Worm (Caenorhabditis elegans): Measurements from ENCODE around the gene ZK1067.4.

DNA sequence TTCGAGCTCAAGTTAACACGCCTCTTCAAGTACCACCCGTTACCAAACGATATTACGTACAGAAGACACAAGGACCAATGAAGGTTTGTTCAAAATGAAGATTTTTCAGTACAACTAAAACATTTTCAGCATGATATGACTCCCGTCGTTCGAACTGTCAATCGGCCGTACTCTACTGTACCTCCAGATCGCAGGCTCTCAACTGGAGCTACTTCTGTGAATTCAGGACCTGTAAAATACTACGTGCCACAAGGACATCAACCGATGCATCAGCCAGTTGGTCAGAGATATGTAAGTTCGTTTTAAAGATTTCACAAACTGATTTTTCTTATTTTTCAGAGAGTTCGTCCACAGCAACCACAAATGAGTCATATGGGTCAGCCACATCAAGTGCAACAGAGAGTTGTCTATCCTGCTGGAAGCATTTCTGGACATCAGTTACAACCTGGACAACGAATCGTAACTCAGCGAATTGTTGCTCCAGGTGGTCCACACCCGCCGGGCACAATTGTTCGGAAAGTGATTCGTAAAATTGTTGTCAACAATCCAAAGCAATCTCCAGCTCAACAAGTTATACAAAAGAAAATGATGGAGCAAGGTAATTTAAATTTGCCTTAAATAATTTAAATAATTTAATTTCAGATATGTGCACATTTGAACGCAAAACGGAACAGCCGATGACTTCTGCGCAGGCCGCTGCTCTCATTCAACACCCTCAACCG, 38.5 kb upstream of the ZK1067.4 start:
- TF ChIP-seq zfh-2 (GFP tag; conservative IDR thresholded peaks at IDR 0.05), result no peak
- no peak for TF ChIP-seq unc-62 (GFP tag; optimal IDR thresholded peaks at IDR 0.05)
- no peak for TF ChIP-seq unc-130 (GFP tag; optimal IDR thresholded peaks at IDR 0.05)
- TF ChIP-seq ama-1 (optimal IDR thresholded peaks at IDR 0.05), result no peak
- no peak for TF ChIP-seq ama-1 (GFP tag; optimal IDR thresholded peaks at IDR 0.05)
- TF ChIP-seq aptf-3 (GFP tag; IDR thresholded peaks at IDR 0.05), result no peak
- TF ChIP-seq F23B12.7 (tag; optimal IDR thresholded peaks at IDR 0.05; ENCODE audit: insufficient read depth), result no peak
- no peak for TF ChIP-seq pha-4 (tag; optimal IDR thresholded peaks at IDR 0.05)
- no peak for TF ChIP-seq hrde-1 (tag; optimal IDR thresholded peaks at IDR 0.05; ENCODE audit: borderline replicate concordance)
- TF ChIP-seq egl-18 (GFP tag; IDR thresholded peaks at IDR 0.05), result no peak
- no peak for TF ChIP-seq xnd-1 (tag; optimal IDR thresholded peaks at IDR 0.05)

All from whole organism, young adult.